Worm (Caenorhabditis elegans): ENCODE results near the gene pqn-41.

ce11 chrIII:1938712-1939624 lies 33.2 kb downstream of the pqn-41 start:
- no peak for TF ChIP-seq F13H6.1 (tag; optimal IDR thresholded peaks at IDR 0.05)
- no peak for TF ChIP-seq mab-5 (tag; optimal IDR thresholded peaks at IDR 0.05)
- TF ChIP-seq nhr-12 (tag; optimal IDR thresholded peaks at IDR 0.05) = no peak
- no peak for TF ChIP-seq lin-39 (tag; optimal IDR thresholded peaks at IDR 0.05)
- no peak for TF ChIP-seq ztf-4 (tag; optimal IDR thresholded peaks at IDR 0.05)
- TF ChIP-seq nhr-23 (tag; optimal IDR thresholded peaks at IDR 0.05) = no peak
- TF ChIP-seq ZK546.5 (tag; optimal IDR thresholded peaks at IDR 0.05) = no peak
- no peak for TF ChIP-seq nhr-11 (tag; optimal IDR thresholded peaks at IDR 0.05)
- TF ChIP-seq nhr-25 (tag; optimal IDR thresholded peaks at IDR 0.05) = no peak
- no peak for TF ChIP-seq unc-39 (tag; optimal IDR thresholded peaks at IDR 0.05)
- TF ChIP-seq fos-1 (tag; optimal IDR thresholded peaks at IDR 0.05) = no peak
- no peak for TF ChIP-seq ama-1 (optimal IDR thresholded peaks at IDR 0.05)

Measured in whole organism, L2 larva.